Comparison of ENCODE assay signal across 4 worm cellular contexts in the genomic region with DNA sequence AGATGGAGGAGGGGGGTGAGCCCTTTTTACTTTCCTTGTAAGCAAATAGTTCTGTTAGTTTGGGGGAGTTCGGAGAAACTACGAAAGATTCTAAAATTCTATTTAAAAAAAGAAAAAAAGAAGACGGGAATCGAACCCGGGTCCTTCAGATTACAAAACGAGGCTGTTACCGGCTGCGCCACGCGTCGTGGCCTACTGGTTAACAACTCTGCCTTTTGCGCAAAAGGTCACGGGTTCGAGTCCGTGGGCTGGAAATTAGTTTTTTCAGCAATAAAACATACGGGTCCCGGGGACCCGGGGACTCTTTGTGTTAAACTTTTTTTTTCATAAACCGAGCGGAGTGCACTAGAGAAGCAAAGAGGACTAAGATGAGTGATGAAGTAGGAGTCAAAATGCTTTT.
TF ChIP-seq lines count a peak whose summit lies in the region.

No protein-coding gene starts in this region.

TF ChIP-seq in whole organism, L3 larva, 47 proteins besides CTCF, POLR2A, EP300 and RAD21:
- TF ChIP-seq fos-1 (tag; optimal IDR thresholded peaks at IDR 0.05; lab: Kevin White, UChicago) (no peak), lin-39 (tag; optimal IDR thresholded peaks at IDR 0.05; lab: Kevin White, UChicago) (peak; percentile 20), nfya-1 (tag; optimal IDR thresholded peaks at IDR 0.05; lab: Kevin White, UChicago; ENCODE audit: insufficient read depth) (no peak)

TF ChIP-seq in whole organism, L4 larva, 104 proteins besides CTCF, POLR2A, EP300 and RAD21:
- peak; percentile 69 for TF ChIP-seq aha-1 (tag; lab: Kevin White, UChicago)
- peak; percentile 74 for TF ChIP-seq lin-13 (GFP tag; optimal IDR thresholded peaks at IDR 0.05; lab: Kevin White, UChicago)
- no peak for TF ChIP-seq zfp-3 (GFP tag; conservative IDR thresholded peaks at IDR 0.05; lab: Robert Waterston, UW)
- TF ChIP-seq ceh-20 (GFP tag; IDR thresholded peaks at IDR 0.05; lab: Robert Waterston, UW) = peak; percentile 50; the same call in 1 of the 2 replicates
- 0 out of 2 replicates have a peak, but pooled peaks have one; percentile 36 for TF ChIP-seq tra-1 (GFP tag; IDR thresholded peaks at IDR 0.05; lab: Robert Waterston, UW)
- peak; percentile 51 for TF ChIP-seq lin-38 (GFP tag; IDR thresholded peaks at IDR 0.05; lab: Robert Waterston, UW)

TF ChIP-seq in whole organism, late embryonic, 69 proteins besides CTCF, POLR2A, EP300 and RAD21:
- TF ChIP-seq unc-55 (GFP tag; optimal IDR thresholded peaks at IDR 0.05; lab: Kevin White, UChicago) (peak; percentile 22), C38D4.7 (GFP tag; optimal IDR thresholded peaks at IDR 0.05; lab: Kevin White, UChicago) (no peak)

TF ChIP-seq in whole organism, young adult, 124 proteins besides CTCF, POLR2A, EP300 and RAD21:
- peak; percentile 39; the same call in 1 of the 2 replicates for TF ChIP-seq D2030.7 (GFP tag; IDR thresholded peaks at IDR 0.05; lab: Robert Waterston, UW)
- no peak for TF ChIP-seq F57C9.4 (tag; optimal IDR thresholded peaks at IDR 0.05; lab: Kevin White, UChicago)
- TF ChIP-seq pbrm-1 (GFP tag; IDR thresholded peaks at IDR 0.05; lab: Robert Waterston, UW) = peak; percentile 70
- TF ChIP-seq let-607 (tag; optimal IDR thresholded peaks at IDR 0.05; lab: Kevin White, UChicago) = no peak
- TF ChIP-seq zfh-2 (GFP tag; conservative IDR thresholded peaks at IDR 0.05; lab: Robert Waterston, UW) = 0 out of 2 replicates have a peak, but pooled peaks have one; percentile 23
